Worm (Caenorhabditis elegans) whole organism, late embryonic: ENCODE results near the gene lgc-38.

Experiments
- ama-1 ChIP-seq: fragments of 150-350 bp; optimal IDR thresholded peaks from 2 replicates; lab custom pipeline; 2014
- ceh-22 ChIP-seq: sonication (generic microtip); optimal IDR thresholded peaks from 2 replicates; lab custom pipeline; 2017; ENCODE audit warnings: missing biosample characterization, missing genetic modification characterization
- hlh-15 ChIP-seq: sonication (generic microtip); optimal IDR thresholded peaks from 2 replicates; lab custom pipeline; 2016; ENCODE audit warnings: missing genetic modification characterization, missing compliant biosample characterization
- hlh-30 ChIP-seq: sonication (generic microtip); optimal IDR thresholded peaks from 2 replicates; lab custom pipeline; 2017; ENCODE audit warnings: antibody characterized with exemption, missing genetic modification characterization, missing compliant biosample characterization; ENCODE audit not compliant: insufficient read depth
- hlh-8 ChIP-seq: sonication (generic microtip); optimal IDR thresholded peaks from 2 replicates; lab custom pipeline; 2016; ENCODE audit warnings: missing genotype, missing genetic modification characterization, missing compliant biosample characterization
- nhr-11 ChIP-seq: fragments of 150-350 bp; optimal IDR thresholded peaks from 2 replicates; lab custom pipeline; 2014; ENCODE audit warnings: missing biosample characterization, missing genetic modification characterization
- pag-3 ChIP-seq: sonication (generic microtip); optimal IDR thresholded peaks from 2 replicates; lab custom pipeline; 2016; ENCODE audit warnings: missing compliant biosample characterization, missing genetic modification characterization, borderline replicate concordance
- sdc-2 ChIP-seq: sonication (generic microtip); optimal IDR thresholded peaks from 2 replicates; lab custom pipeline; 2016; ENCODE audit warnings: missing genotype, missing genetic modification characterization, missing compliant biosample characterization
- sox-4 ChIP-seq: sonication (generic microtip); optimal IDR thresholded peaks from 2 replicates; lab custom pipeline; 2017; ENCODE audit warnings: mild to moderate bottlenecking, missing genetic modification characterization, inconsistent platforms, missing compliant biosample characterization
- tbx-7 ChIP-seq: sonication (generic microtip); optimal IDR thresholded peaks from 2 replicates; lab custom pipeline; 2016; ENCODE audit warnings: missing genotype, missing genetic modification characterization, missing compliant biosample characterization
- zip-5 ChIP-seq: sonication (generic microtip); optimal IDR thresholded peaks from 2 replicates; lab custom pipeline; 2016; ENCODE audit warnings: missing genetic modification characterization, missing compliant biosample characterization

ce11 chrIII:7064185-7064584, 55.2 kb downstream of the lgc-38 start, which contains the start of gene R01H2.4:
- TF ChIP-seq nhr-11 (tag; lab: Kevin White, UChicago), result no peak
- no peak for TF ChIP-seq sdc-2
- no peak for TF ChIP-seq sox-4 (tag; lab: Kevin White, UChicago)
- no peak for TF ChIP-seq ama-1
- TF ChIP-seq ceh-22 (tag; lab: Kevin White, UChicago), result no peak
- no peak for TF ChIP-seq pag-3
- no peak for TF ChIP-seq hlh-30 (tag; lab: Kevin White, UChicago)
- no peak for TF ChIP-seq tbx-7 (tag; lab: Kevin White, UChicago)
- TF ChIP-seq zip-5 (tag; lab: Kevin White, UChicago), result no peak
- TF ChIP-seq hlh-15 (tag; lab: Kevin White, UChicago), result no peak
- no peak for TF ChIP-seq hlh-8
